Fruit fly (Drosophila melanogaster): ENCODE measurements around the gene RpL34a.

DNA sequence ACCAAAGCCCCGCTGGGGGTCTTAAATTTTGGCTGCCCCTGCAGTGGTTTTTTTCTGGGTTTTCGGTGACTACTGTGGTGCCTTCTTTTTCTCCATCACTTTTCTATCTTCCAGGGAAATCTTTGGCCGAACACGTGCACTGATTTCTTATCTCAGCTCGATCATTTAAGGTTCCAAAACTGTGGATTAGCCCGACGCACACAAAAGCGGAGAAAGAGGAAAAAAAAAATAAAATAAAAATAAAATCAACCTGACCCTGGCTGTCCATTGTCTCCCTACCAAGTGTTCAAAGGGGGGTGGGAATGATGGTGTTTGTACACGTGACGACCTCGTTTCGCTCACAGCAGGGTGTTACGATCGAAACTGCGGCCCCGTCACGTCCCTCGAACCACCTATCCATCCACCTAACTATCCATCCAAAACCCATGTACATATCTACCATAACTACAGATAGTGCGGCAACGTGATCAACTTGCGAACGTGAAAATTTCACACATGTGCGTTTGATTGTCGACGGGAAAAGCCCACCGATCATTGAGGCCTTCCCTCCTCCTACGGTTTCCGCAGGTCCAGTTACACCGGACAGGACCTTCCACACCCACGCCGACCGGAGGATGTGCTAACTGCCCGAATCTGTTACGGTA, 32.3 kb downstream of the RpL34a start:
- TF ChIP-seq ems (GFP tag; optimal IDR thresholded peaks at IDR 0.05): no peak
- no peak for TF ChIP-seq CG10979 (tag; optimal IDR thresholded peaks at IDR 0.05)
- TF ChIP-seq mirr (GFP tag; optimal IDR thresholded peaks at IDR 0.05): no peak
- no peak for TF ChIP-seq CG42726 (GFP tag; IDR thresholded peaks at IDR 0.05; ENCODE audit: partially characterized antibody)
- TF ChIP-seq luna (GFP tag; optimal IDR thresholded peaks at IDR 0.05): no peak
- TF ChIP-seq CG31441 (GFP tag; IDR thresholded peaks at IDR 0.05): no peak
- TF ChIP-seq CG2129 (GFP tag; IDR thresholded peaks at IDR 0.05; ENCODE audit: partially characterized antibody): no peak
- no peak for TF ChIP-seq zfh1 (GFP tag; IDR thresholded peaks at IDR 0.05)
- no peak for TF ChIP-seq sima (GFP tag; optimal IDR thresholded peaks at IDR 0.05)
- TF ChIP-seq CG33213 (GFP tag; optimal IDR thresholded peaks at IDR 0.05): no peak
- TF ChIP-seq hbn (GFP tag; IDR thresholded peaks at IDR 0.05; ENCODE audit: partially characterized antibody): no peak
- no peak for TF ChIP-seq CG6654 (GFP tag; optimal IDR thresholded peaks at IDR 0.05)
